Worm (Caenorhabditis elegans) whole organism, young adult: ENCODE measurements around the gene T16A1.2.

ENCODE experiments used
- F49E8.2 ChIP-seq: sonication (generic microtip); optimal IDR thresholded peaks from 3 replicates; lab custom pipeline; 2017; ENCODE audit warnings: missing genetic modification characterization, mild to moderate bottlenecking, missing compliant biosample characterization, antibody characterized with exemption, moderate library complexity; ENCODE audit not compliant: insufficient read depth
- F52B5.7 ChIP-seq: sonication (generic microtip); optimal IDR thresholded peaks from 2 replicates; lab custom pipeline; 2016; ENCODE audit warnings: mild to moderate bottlenecking, missing genetic modification characterization, missing compliant biosample characterization
- F57A8.1 ChIP-seq: fragments of 200-800 bp; sonication (Bioruptor generic); optimal IDR thresholded peaks from 2 replicates; lab custom pipeline; 2018; ENCODE audit warnings: mild to moderate bottlenecking, missing genetic modification characterization, moderate library complexity, missing compliant biosample characterization
- F57C9.4 ChIP-seq: sonication (generic microtip); optimal IDR thresholded peaks from 2 replicates; lab custom pipeline; 2017; ENCODE audit warnings: mild to moderate bottlenecking, missing genetic modification characterization, missing compliant biosample characterization
- K12H6.12 ChIP-seq: fragments of 200-800 bp; sonication (Bioruptor generic); optimal IDR thresholded peaks from 2 replicates; lab custom pipeline; 2018; ENCODE audit warnings: mild to moderate bottlenecking, missing genetic modification characterization, missing compliant biosample characterization
- T07F8.4 ChIP-seq: sonication (generic microtip); optimal IDR thresholded peaks from 2 replicates; lab custom pipeline; 2016; ENCODE audit warnings: mild to moderate bottlenecking, missing genetic modification characterization, moderate library complexity, missing compliant biosample characterization
- Y53G8AR.9 ChIP-seq: fragments of 200-800 bp; sonication (Bioruptor generic); conservative IDR thresholded peaks from 2 replicates; pipeline ENCODE4 v1.3.6; 2022; ENCODE audit warnings: missing genetic modification reagents, missing genetic modification characterization, missing compliant biosample characterization
- Y56A3A.18 ChIP-seq: fragments of 200-800 bp; sonication (Bioruptor generic); IDR thresholded peaks from 2 replicates; pipeline ENCODE4 v1.3.6; 2022; ENCODE audit warnings: missing genetic modification reagents, missing genetic modification characterization, missing compliant biosample characterization
- ZK185.1 ChIP-seq: sonication (generic microtip); optimal IDR thresholded peaks from 2 replicates; lab custom pipeline; 2016; ENCODE audit warnings: mild to moderate bottlenecking, missing genetic modification characterization, missing compliant biosample characterization; ENCODE audit not compliant: poor library complexity, severe bottlenecking
- akir-1 ChIP-seq: fragments of 200-800 bp; sonication (Bioruptor generic); optimal IDR thresholded peaks from 2 replicates; lab custom pipeline; 2018; ENCODE audit warnings: mild to moderate bottlenecking, missing genetic modification characterization, moderate library complexity, missing compliant biosample characterization
- attf-3 ChIP-seq: fragments of 200-800 bp; sonication (Bioruptor generic); conservative IDR thresholded peaks from 2 replicates; pipeline ENCODE4 v1.3.6; 2022; ENCODE audit warnings: missing genetic modification reagents, missing genetic modification characterization, missing compliant biosample characterization
- attf-5 ChIP-seq: fragments of 200-800 bp; sonication (Bioruptor generic); optimal IDR thresholded peaks from 2 replicates; lab custom pipeline; 2018; ENCODE audit warnings: mild to moderate bottlenecking, missing genetic modification characterization, missing compliant biosample characterization
- ccch-3 ChIP-seq: fragments of 200-800 bp; sonication (Bioruptor generic); optimal IDR thresholded peaks from 2 replicates; lab custom pipeline; 2018; ENCODE audit warnings: mild to moderate bottlenecking, missing genetic modification characterization, missing compliant biosample characterization
- ceh-40 ChIP-seq: fragments of 200-800 bp; sonication (Bioruptor generic); IDR thresholded peaks from 2 replicates; pipeline ENCODE4 v1.3.6; 2022; ENCODE audit warnings: missing genetic modification characterization, missing compliant biosample characterization
- die-1 ChIP-seq: sonication (generic microtip); optimal IDR thresholded peaks from 2 replicates; lab custom pipeline; 2016; ENCODE audit warnings: missing genotype, mild to moderate bottlenecking, missing genetic modification characterization, missing compliant biosample characterization
- egl-44 ChIP-seq: fragments of 200-800 bp; sonication (Bioruptor generic); IDR thresholded peaks from 2 replicates; pipeline ENCODE4 v1.3.6; 2022; ENCODE audit warnings: missing genetic modification reagents, missing genetic modification characterization, missing compliant biosample characterization
- ekl-4 ChIP-seq: fragments of 200-800 bp; sonication (Bioruptor generic); IDR thresholded peaks from 2 replicates; pipeline ENCODE4 v1.3.6; 2022; ENCODE audit warnings: missing genetic modification reagents, missing genetic modification characterization, missing compliant biosample characterization
- ets-4 ChIP-seq: fragments of 200-800 bp; sonication (Bioruptor generic); optimal IDR thresholded peaks from 2 replicates; lab custom pipeline; 2018; ENCODE audit warnings: mild to moderate bottlenecking, missing genetic modification characterization, missing compliant biosample characterization
- hsf-1 ChIP-seq: fragments of 200-800 bp; sonication (Bioruptor generic); IDR thresholded peaks from 2 replicates; pipeline ENCODE4 v1.3.6; 2022; ENCODE audit warnings: missing genetic modification reagents, missing genetic modification characterization, missing compliant biosample characterization
- lag-1 ChIP-seq: fragments of 200-800 bp; sonication (Bioruptor generic); IDR thresholded peaks from 2 replicates; pipeline ENCODE4 v1.3.6; 2022; ENCODE audit warnings: missing genetic modification reagents, missing genetic modification characterization, missing compliant biosample characterization
- let-607 ChIP-seq, 2 experiments: fragments of 200-800 bp in 1 of 2; sonication (Bioruptor generic) in 1 of 2; sonication (generic microtip) in 1 of 2; optimal IDR thresholded peaks; 2 replicates each; lab custom pipeline; 2016 to 2018; ENCODE audit warnings: mild to moderate bottlenecking in 2 of 2, missing compliant biosample characterization in 2 of 2, missing genetic modification characterization in 2 of 2, moderate library complexity in 2 of 2, missing genotype in 1 of 2
- lin-26 ChIP-seq: fragments of 200-800 bp; sonication (Bioruptor generic); IDR thresholded peaks from 2 replicates; pipeline ENCODE4 v1.3.6; 2022; ENCODE audit warnings: missing genetic modification reagents, missing genetic modification characterization, missing compliant biosample characterization
- lin-35 ChIP-seq, 3 experiments: fragments of 150-350 bp in 2 of 3; sonication (generic microtip) in 1 of 3; optimal IDR thresholded peaks; 2 replicates each; lab custom pipeline; 2014 to 2018; ENCODE audit warnings: missing biosample characterization in 3 of 3, missing genetic modification characterization in 3 of 3, missing genetic modification reagents in 3 of 3
- lsy-27 ChIP-seq: sonication (generic microtip); optimal IDR thresholded peaks from 2 replicates; lab custom pipeline; 2017; ENCODE audit warnings: missing genetic modification characterization, mild to moderate bottlenecking, missing compliant biosample characterization, antibody characterized with exemption, missing genotype, borderline replicate concordance; ENCODE audit not compliant: insufficient read depth
- mes-4 ChIP-seq: sonication (generic microtip); optimal IDR thresholded peaks from 2 replicates; lab custom pipeline; 2016; ENCODE audit warnings: missing genotype, missing genetic modification characterization, missing compliant biosample characterization
- mxl-1 ChIP-seq: sonication (generic microtip); optimal IDR thresholded peaks from 2 replicates; lab custom pipeline; 2016; ENCODE audit warnings: missing genetic modification characterization, missing compliant biosample characterization
- nfya-1 ChIP-seq: sonication (generic microtip); optimal IDR thresholded peaks from 2 replicates; lab custom pipeline; 2017; ENCODE audit warnings: antibody characterized with exemption, missing compliant biosample characterization, missing genetic modification characterization, borderline replicate concordance; ENCODE audit not compliant: insufficient read depth
- nhr-90 ChIP-seq: sonication (generic microtip); optimal IDR thresholded peaks from 2 replicates; lab custom pipeline; 2016; ENCODE audit warnings: missing genotype, mild to moderate bottlenecking, missing genetic modification characterization, missing compliant biosample characterization
- rec-8 ChIP-seq, 2 experiments: sonication (generic microtip); optimal IDR thresholded peaks; 2 replicates each; lab custom pipeline; 2016; ENCODE audit warnings: mild to moderate bottlenecking in 2 of 2, missing genetic modification characterization in 2 of 2, missing genetic modification reagents in 2 of 2, missing genotype in 2 of 2, missing biosample characterization in 1 of 2, missing compliant biosample characterization in 1 of 2, moderate library complexity in 1 of 2
- rpc-1 ChIP-seq, 2 experiments: fragments of 150-350 bp in 1 of 2; sonication (generic microtip) in 1 of 2; optimal IDR thresholded peaks; 2 replicates each; lab custom pipeline; 2014 to 2018; ENCODE audit warnings: missing biosample characterization in 1 of 2, missing genetic modification characterization in 1 of 2, missing genetic modification reagents in 1 of 2, missing genotype in 1 of 2
- sea-2 ChIP-seq: fragments of 200-800 bp; sonication (Bioruptor generic); IDR thresholded peaks from 2 replicates; pipeline ENCODE4 v1.3.6; 2022; ENCODE audit warnings: missing genetic modification characterization, missing compliant biosample characterization
- snpc-3.4 ChIP-seq: sonication (generic microtip); optimal IDR thresholded peaks from 2 replicates; lab custom pipeline; 2017; ENCODE audit warnings: missing genetic modification characterization, mild to moderate bottlenecking, missing compliant biosample characterization, antibody characterized with exemption, moderate library complexity, missing genotype, missing genetic modification reagents
- tlf-1 ChIP-seq: fragments of 200-800 bp; sonication (Bioruptor generic); optimal IDR thresholded peaks from 2 replicates; lab custom pipeline; 2018; ENCODE audit warnings: mild to moderate bottlenecking, missing genetic modification characterization, missing compliant biosample characterization
- unc-62 ChIP-seq: fragments of 150-350 bp; optimal IDR thresholded peaks from 2 replicates; lab custom pipeline; 2014; ENCODE audit warnings: missing biosample characterization, missing genetic modification reagents, missing genetic modification characterization
- zim-3 ChIP-seq: sonication (generic microtip); optimal IDR thresholded peaks from 2 replicates; lab custom pipeline; 2017; ENCODE audit warnings: mild to moderate bottlenecking, missing genetic modification characterization, moderate library complexity, missing compliant biosample characterization
- ztf-25 ChIP-seq: fragments of 200-800 bp; sonication (Bioruptor generic); IDR thresholded peaks from 2 replicates; pipeline ENCODE4 v1.3.6; 2022; ENCODE audit warnings: missing genetic modification reagents, missing genetic modification characterization, missing compliant biosample characterization

The T16A1.2 gene

DNA sequence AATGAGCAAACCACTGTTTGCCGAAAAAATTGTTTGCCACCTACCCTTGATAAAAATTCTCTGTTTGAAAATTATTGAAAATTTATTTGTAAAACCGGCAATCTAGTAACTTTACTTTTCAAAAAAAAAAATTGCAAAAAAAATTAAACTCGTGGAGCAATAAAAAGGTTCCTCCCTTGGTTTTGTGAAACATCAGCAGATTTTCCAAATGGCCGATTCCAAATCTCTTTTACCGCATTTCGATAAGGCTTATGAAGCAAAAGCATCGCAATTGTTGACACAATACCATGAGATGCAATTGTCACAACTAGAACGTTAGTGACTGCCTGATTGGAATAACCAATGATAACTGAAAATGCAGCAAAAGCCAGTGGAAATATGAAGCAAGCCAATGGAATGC is 19.1 kb downstream of the T16A1.2 start (continued):
- TF ChIP-seq F49E8.2 (tag; lab: Kevin White, UChicago) (no peak), mxl-1 (tag; lab: Kevin White, UChicago) (no peak), Y56A3A.18 (GFP tag; lab: Robert Waterston, UW) (no peak), attf-5 (GFP tag; lab: Kevin White, UChicago) (no peak), attf-3 (no peak), rpc-1 (optimal IDR thresholded peaks at IDR 0.05; lab: Kevin White, UChicago) (no peak), rpc-1 (tag; optimal IDR thresholded peaks at IDR 0.05; lab: Kevin White, UChicago) (no peak)

- no peak for TF ChIP-seq sea-2 (GFP tag; lab: Robert Waterston, UW)
- TF ChIP-seq lag-1, result no peak
- no peak for TF ChIP-seq ceh-40 (GFP tag; lab: Robert Waterston, UW)
- TF ChIP-seq snpc-3.4 (tag; lab: Kevin White, UChicago), result no peak
- TF ChIP-seq nfya-1, result no peak
- no peak for TF ChIP-seq unc-62 (GFP tag; lab: Kevin White, UChicago)
- TF ChIP-seq die-1 (tag; lab: Kevin White, UChicago), result no peak
- no peak for TF ChIP-seq ztf-25 (GFP tag; lab: Robert Waterston, UW)
- TF ChIP-seq ccch-3, result no peak
- no peak for TF ChIP-seq lin-35 (GFP tag; optimal IDR thresholded peaks at IDR 0.05; lab: Kevin White, UChicago)
- no peak for TF ChIP-seq F52B5.7 (tag; lab: Kevin White, UChicago)
- no peak for TF ChIP-seq lin-26
- TF ChIP-seq lsy-27 (tag; lab: Kevin White, UChicago), result no peak
- no peak for TF ChIP-seq F57A8.1 (GFP tag; lab: Kevin White, UChicago)
- no peak for TF ChIP-seq K12H6.12
Observed at ce11 chrII:2116794-2117193, 21.4 kb downstream of the T16A1.2 start, which contains the start of gene srh-195. Gene srh-195, minus strand, starts transcription at chrII:2116894.

DNA sequence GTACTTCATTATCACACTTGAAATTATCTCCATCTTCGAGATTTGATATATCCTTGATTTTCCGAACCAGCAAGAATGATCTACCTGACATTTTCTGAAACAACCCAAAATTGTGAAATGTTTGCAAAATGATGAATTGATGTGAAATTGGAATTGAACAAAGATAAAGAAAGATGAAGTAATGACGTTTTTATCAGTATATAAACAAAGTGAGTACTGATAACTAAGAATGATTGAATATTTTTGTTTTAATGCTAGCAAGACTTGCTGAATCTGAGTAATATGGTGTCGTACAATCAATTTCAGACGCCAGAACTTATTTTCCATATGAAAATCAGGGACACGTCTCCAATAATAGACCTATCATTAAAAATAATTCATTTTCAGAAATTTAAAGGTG is 26.7 kb downstream of the T16A1.2 start, which contains the start of gene math-37:
TSS of gene math-37 (minus strand) at position 101 of the 400 bp plus-strand sequence.
- TF ChIP-seq rec-8 (tag; optimal IDR thresholded peaks at IDR 0.05; lab: Kevin White, UChicago) (no peak), ZK185.1 (tag; lab: Kevin White, UChicago) (no peak), Y53G8AR.9 (no peak), F57C9.4 (no peak), ekl-4 (no peak), ets-4 (GFP tag; lab: Kevin White, UChicago) (no peak), hsf-1 (GFP tag; lab: Robert Waterston, UW) (no peak), egl-44 (GFP tag; lab: Robert Waterston, UW) (no peak)
- TF ChIP-seq, all 124 proteins: peak for 0

DNA sequence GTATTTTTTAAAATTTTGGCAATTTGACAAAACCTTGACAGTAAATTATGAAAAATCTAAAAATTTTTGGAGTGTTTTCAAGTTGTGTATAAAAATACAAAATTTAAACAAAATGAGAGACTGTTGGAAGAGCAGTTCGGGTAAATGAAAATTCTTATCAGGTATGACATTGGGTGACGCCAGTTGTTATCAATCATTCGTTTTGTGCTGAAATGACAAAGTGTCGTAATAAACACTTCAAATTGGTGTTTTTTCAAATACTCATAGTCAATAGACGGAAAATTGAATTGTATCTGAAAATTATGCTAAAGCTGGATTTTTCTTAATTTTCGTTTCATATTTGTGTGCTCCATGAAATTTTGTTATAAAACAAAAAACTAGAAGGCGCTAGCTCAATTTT is 27.4 kb downstream of the T16A1.2 start:
- no peak for TF ChIP-seq nhr-90
- no peak for TF ChIP-seq zim-3
- TF ChIP-seq akir-1, result no peak
- TF ChIP-seq T07F8.4 (tag; lab: Kevin White, UChicago), result no peak
- TF ChIP-seq let-607 (tag; optimal IDR thresholded peaks at IDR 0.05; lab: Kevin White, UChicago), result no peak
- TF ChIP-seq sea-2 (GFP tag; lab: Robert Waterston, UW), result no peak
- no peak for TF ChIP-seq mes-4 (tag; lab: Kevin White, UChicago)
- TF ChIP-seq tlf-1, result no peak
